Worm (Caenorhabditis elegans): ENCODE results near the gene puf-5.

The puf-5 gene

DNA sequence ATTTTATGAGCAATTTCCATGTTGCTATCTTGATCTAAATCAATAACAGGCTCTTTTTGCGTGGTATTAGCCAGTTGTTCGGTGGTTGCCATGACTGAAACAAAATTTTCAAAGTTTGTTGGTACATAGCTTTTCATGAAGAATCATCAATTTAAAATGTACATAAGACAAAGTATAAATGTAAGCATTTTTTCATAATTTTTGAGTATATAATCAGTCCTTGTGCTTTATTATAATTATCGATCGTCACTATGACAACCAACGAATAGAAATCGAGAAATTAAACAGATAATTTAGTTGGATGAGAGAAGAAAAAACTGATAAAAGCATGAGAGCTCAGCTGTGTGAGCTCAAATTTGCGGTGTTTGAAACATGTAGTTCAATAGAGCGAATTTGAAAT lies 46.5 kb downstream of the puf-5 start, which contains the start of gene T22C8.3:
Gene T22C8.3, minus strand, starts transcription at position 101 of the 400 bp plus-strand sequence.
- TF ChIP-seq daf-8 (GFP tag; IDR thresholded peaks at IDR 0.05) = no peak
- TF ChIP-seq nhr-28 (tag; optimal IDR thresholded peaks at IDR 0.05) = peak; percentile 14

DNA sequence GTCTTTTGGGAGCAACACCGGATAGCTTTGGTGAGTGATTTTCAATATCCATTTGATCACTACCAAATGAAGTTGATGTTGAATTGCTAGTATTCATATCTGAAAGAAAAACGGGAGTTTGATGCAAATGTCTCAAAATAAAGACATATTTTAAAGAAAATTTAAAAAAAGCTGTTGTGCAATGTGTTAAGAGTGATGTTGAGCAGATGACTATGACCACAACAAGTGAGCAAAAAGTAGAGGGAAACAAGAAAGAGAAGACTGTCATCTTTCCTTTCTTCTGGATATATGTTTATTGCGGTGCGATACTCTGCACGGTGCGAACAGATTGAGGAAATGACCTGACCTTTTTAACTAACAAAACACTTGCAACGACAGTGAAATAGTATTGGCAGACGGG lies 48.1 kb downstream of the puf-5 start, which contains the start of gene T22C8.4:
Gene T22C8.4, minus strand, starts transcription at position 101 of the 400 bp plus-strand sequence.
- TF ChIP-seq nhr-111 (GFP tag; optimal IDR thresholded peaks at IDR 0.05) (no peak), T26A8.4 (GFP tag; IDR thresholded peaks at IDR 0.05) (no peak), ZK337.2 (GFP tag; IDR thresholded peaks at IDR 0.05) (no peak), madf-9 (GFP tag; conservative IDR thresholded peaks at IDR 0.05) (no peak), fkh-10 (GFP tag; optimal IDR thresholded peaks at IDR 0.05) (no peak), dmd-8 (GFP tag; IDR thresholded peaks at IDR 0.05) (no peak), ceh-32 (tag; optimal IDR thresholded peaks at IDR 0.05; ENCODE audit: poor library complexity) (no peak), daf-19 (GFP tag; conservative IDR thresholded peaks at IDR 0.05) (no peak), spr-1 (tag; optimal IDR thresholded peaks at IDR 0.05) (no peak)

DNA sequence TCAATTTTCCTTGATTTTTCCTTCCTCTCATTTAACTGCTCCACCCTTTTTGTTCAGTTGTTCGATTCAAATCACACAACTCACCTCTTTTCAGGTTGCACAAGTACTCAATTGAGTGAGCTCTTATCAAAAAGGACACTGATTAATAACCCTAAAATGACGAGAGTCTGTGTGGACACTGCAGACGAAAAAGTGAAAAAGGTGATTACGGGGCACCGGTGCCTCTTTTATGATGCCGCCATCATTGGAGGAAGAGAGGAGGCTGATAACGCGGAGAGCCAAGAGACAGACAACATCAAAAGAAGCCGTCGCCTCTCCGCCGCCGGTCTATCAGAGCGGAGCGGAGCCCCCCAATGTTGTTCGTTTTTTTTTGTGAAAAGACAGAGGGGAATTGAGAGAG lies 49.8 kb downstream of the puf-5 start, which contains the start of gene sptf-2:
Gene sptf-2, plus strand, starts transcription at position 297 of the 400 bp plus-strand sequence.
- no peak for TF ChIP-seq fos-1 (tag; optimal IDR thresholded peaks at IDR 0.05)
- TF ChIP-seq egl-43 (GFP tag; IDR thresholded peaks at IDR 0.05) = no peak
- peak; percentile 86 for TF ChIP-seq tra-1 (GFP tag; IDR thresholded peaks at IDR 0.05)
- peak; percentile 50 for TF ChIP-seq aha-1 (tag)
- no peak for TF ChIP-seq aly-2 (tag; optimal IDR thresholded peaks at IDR 0.05)
- TF ChIP-seq nhr-102 (tag; optimal IDR thresholded peaks at IDR 0.05) = no peak
- peak; percentile 79 for TF ChIP-seq dve-1 (tag; optimal IDR thresholded peaks at IDR 0.05; ENCODE audit: insufficient read depth)
- TF ChIP-seq unc-62 (GFP tag; optimal IDR thresholded peaks at IDR 0.05 in 1 of 2) = no peak
- no peak for TF ChIP-seq unc-62 (tag; optimal IDR thresholded peaks at IDR 0.05)
- TF ChIP-seq nhr-25 (tag; optimal IDR thresholded peaks at IDR 0.05; ENCODE audit: borderline replicate concordance, insufficient read depth) = no peak
- TF ChIP-seq daf-16 (GFP tag; optimal IDR thresholded peaks at IDR 0.05) = peak in 1 of 2 experiments; percentile 7
- TF ChIP-seq daf-16 (tag; optimal IDR thresholded peaks at IDR 0.05) = peak; percentile 85
- TF ChIP-seq zfp-2 (tag; optimal IDR thresholded peaks at IDR 0.05) = no peak
- TF ChIP-seq ces-1 (GFP tag; optimal IDR thresholded peaks at IDR 0.05) = no peak
- TF ChIP-seq pqm-1 (tag; optimal IDR thresholded peaks at IDR 0.05) = peak; percentile 97
- peak; percentile 52 for TF ChIP-seq mxl-3 (GFP tag; optimal IDR thresholded peaks at IDR 0.05)
- TF ChIP-seq madf-5 (GFP tag; IDR thresholded peaks at IDR 0.05) = no peak
- peak; percentile 21 for TF ChIP-seq nhr-48 (tag; optimal IDR thresholded peaks at IDR 0.05)
- peak; percentile 59 for TF ChIP-seq nhr-6 (tag; optimal IDR thresholded peaks at IDR 0.05)
- peak; percentile 76 for TF ChIP-seq nhr-77 (tag; optimal IDR thresholded peaks at IDR 0.05)
- TF ChIP-seq dmd-6 (GFP tag; IDR thresholded peaks at IDR 0.05) = peak; percentile 84
- peak; percentile 34; the same call in 1 of the 2 replicates for TF ChIP-seq pha-4 (GFP tag; IDR thresholded peaks at IDR 0.05)
- no peak for TF ChIP-seq pha-4 (tag; optimal IDR thresholded peaks at IDR 0.05)
- TF ChIP-seq Y105C5A.15 (GFP tag; IDR thresholded peaks at IDR 0.05) = no peak
- peak; percentile 97 for TF ChIP-seq php-3 (GFP tag; IDR thresholded peaks at IDR 0.05)
- TF ChIP-seq nhr-28 (tag; optimal IDR thresholded peaks at IDR 0.05) = peak; percentile 92
- peak; percentile 87 for TF ChIP-seq hlh-11 (tag; optimal IDR thresholded peaks at IDR 0.05)
- peak; percentile 64; the same call in 1 of the 2 replicates for TF ChIP-seq nhr-41 (GFP tag; IDR thresholded peaks at IDR 0.05)

DNA sequence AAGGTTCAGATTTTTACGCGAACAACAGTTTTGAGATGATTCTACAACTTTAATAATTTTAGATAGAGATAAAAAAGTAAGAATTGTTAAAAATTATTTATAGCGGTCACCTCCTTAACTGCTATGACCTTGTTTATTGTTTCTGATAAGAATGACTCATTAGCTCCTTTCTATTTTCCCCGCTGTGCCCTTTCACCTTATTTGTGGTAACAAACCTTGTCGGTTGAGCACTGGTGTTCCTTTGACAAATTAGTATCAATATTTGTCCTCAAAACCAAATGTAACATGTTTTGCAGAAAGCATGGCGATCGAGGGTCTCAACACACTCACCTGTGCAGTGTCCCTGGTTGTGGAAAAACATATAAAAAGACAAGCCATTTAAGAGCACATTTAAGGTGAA lies 51.3 kb downstream of the puf-5 start:
- TF ChIP-seq aly-2 (tag; optimal IDR thresholded peaks at IDR 0.05) = no peak
- peak in 1 of 2 experiments; percentile 78 for TF ChIP-seq unc-62 (GFP tag; optimal IDR thresholded peaks at IDR 0.05 in 1 of 2)
- TF ChIP-seq unc-62 (tag; optimal IDR thresholded peaks at IDR 0.05) = no peak
- no peak for TF ChIP-seq ceh-20 (GFP tag; IDR thresholded peaks at IDR 0.05)

Measured in whole organism, L4 larva.